Fruit fly (Drosophila melanogaster): ENCODE measurements around the gene Nmdmc.

The Nmdmc gene

DNA sequence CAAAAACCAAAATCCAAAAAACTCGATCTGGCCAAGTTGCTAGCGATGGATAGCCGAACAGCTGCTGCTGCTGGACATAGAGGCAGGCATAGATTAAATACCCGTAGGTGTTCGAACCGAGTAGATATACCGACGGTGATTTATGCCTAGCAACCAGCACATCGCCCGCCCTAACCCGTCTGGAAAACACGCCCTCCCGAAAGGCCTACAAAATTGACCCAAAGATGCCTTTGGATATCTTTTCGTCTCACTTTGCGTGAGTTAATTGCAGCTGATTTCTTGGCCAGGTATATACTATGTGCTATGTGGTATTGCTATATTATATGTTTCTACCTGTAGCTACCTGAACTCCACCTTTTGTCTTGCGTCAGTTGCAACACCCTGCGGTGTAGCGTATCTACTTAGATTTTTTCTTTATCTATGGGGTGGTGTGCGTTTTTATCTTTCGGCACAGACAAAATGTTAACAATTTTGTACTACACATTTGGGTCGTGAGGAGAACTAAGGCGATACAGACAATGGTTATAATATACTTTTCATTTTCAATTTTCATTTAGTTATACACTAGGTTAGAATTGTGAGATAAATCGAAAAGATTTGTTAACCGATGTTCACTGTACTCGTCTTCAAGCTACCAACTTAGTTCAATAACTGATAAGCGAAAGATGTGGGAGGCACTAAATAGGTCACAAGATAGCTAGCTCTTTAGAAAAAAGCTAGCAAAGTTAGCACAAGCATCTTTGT is 20.2 kb downstream of the Nmdmc start (continued):
- TF ChIP-seq rib (GFP tag; IDR thresholded peaks at IDR 0.05), result no peak
- no peak for TF ChIP-seq CG13624 (GFP tag; optimal IDR thresholded peaks at IDR 0.05)
- TF ChIP-seq CG8924 (tag; optimal IDR thresholded peaks at IDR 0.05), result peak; percentile 11
- no peak for TF ChIP-seq CG14441 (GFP tag; IDR thresholded peaks at IDR 0.05)
- TF ChIP-seq CG3838 (GFP tag; optimal IDR thresholded peaks at IDR 0.05), result no peak
- no peak for TF ChIP-seq h (optimal IDR thresholded peaks at IDR 0.05)
- TF ChIP-seq ash1 (GFP tag; optimal IDR thresholded peaks at IDR 0.05), result no peak
- TF ChIP-seq CG32532 (GFP tag; IDR thresholded peaks at IDR 0.05), result no peak
- peak; percentile 50 for TF ChIP-seq grau (tag; optimal IDR thresholded peaks at IDR 0.05)
- no peak for TF ChIP-seq unc-4 (GFP tag; IDR thresholded peaks at IDR 0.05; ENCODE audit: partially characterized antibody)
- 0 out of 4 replicates have a peak, but pooled peaks have one; percentile 12 for TF ChIP-seq Dll (GFP tag; IDR thresholded peaks at IDR 0.05; ENCODE audit: partially characterized antibody)
- no peak for TF ChIP-seq TFAM (GFP tag; optimal IDR thresholded peaks at IDR 0.05)
- no peak for TF ChIP-seq CG10366 (GFP tag; IDR thresholded peaks at IDR 0.05)
- TF ChIP-seq dan (GFP tag; IDR thresholded peaks at IDR 0.05), result no peak
- TF ChIP-seq Hr78 (GFP tag; optimal IDR thresholded peaks at IDR 0.05), result no peak
- TF ChIP-seq Kr (GFP tag; optimal IDR thresholded peaks at IDR 0.05), result peak; percentile 37
- TF ChIP-seq CG5245 (GFP tag; optimal IDR thresholded peaks at IDR 0.05), result no peak
- no peak for TF ChIP-seq CG1529 (GFP tag; optimal IDR thresholded peaks at IDR 0.05)
- no peak for TF ChIP-seq Mes4 (GFP tag; optimal IDR thresholded peaks at IDR 0.05)
- no peak for TF ChIP-seq CG3995 (GFP tag; optimal IDR thresholded peaks at IDR 0.05)
- TF ChIP-seq Rfx (GFP tag; IDR thresholded peaks at IDR 0.05), result no peak
- no peak for TF ChIP-seq pnt (GFP tag; optimal IDR thresholded peaks at IDR 0.05)
- TF ChIP-seq stwl (tag; optimal IDR thresholded peaks at IDR 0.05), result no peak
- no peak for TF ChIP-seq ind (GFP tag; optimal IDR thresholded peaks at IDR 0.05)
- no peak for TF ChIP-seq CG10267 (tag; optimal IDR thresholded peaks at IDR 0.05)
- TF ChIP-seq CG4424 (GFP tag; optimal IDR thresholded peaks at IDR 0.05), result no peak
- TF ChIP-seq CHES-1-like (GFP tag; optimal IDR thresholded peaks at IDR 0.05), result no peak
- no peak for TF ChIP-seq odd (GFP tag; optimal IDR thresholded peaks at IDR 0.05)
- TF ChIP-seq CG8478 (optimal IDR thresholded peaks at IDR 0.05), result no peak
- TF ChIP-seq da (GFP tag; optimal IDR thresholded peaks at IDR 0.05), result no peak
- TF ChIP-seq CG4282 (GFP tag; optimal IDR thresholded peaks at IDR 0.05), result no peak
- TF ChIP-seq CG31388 (GFP tag; optimal IDR thresholded peaks at IDR 0.05), result no peak
- TF ChIP-seq Max (GFP tag; optimal IDR thresholded peaks at IDR 0.05), result no peak
- no peak for TF ChIP-seq CG17802 (tag; optimal IDR thresholded peaks at IDR 0.05)
- no peak for TF ChIP-seq MBD-R2 (GFP tag; IDR thresholded peaks at IDR 0.05)
- no peak for TF ChIP-seq MESR4 (GFP tag; optimal IDR thresholded peaks at IDR 0.05)
- TF ChIP-seq CG10654 (GFP tag; optimal IDR thresholded peaks at IDR 0.05), result no peak
- TF ChIP-seq Abd-B (GFP tag; optimal IDR thresholded peaks at IDR 0.05), result no peak
- TF ChIP-seq onecut (GFP tag; IDR thresholded peaks at IDR 0.05), result no peak
- TF ChIP-seq ATbp (GFP tag; optimal IDR thresholded peaks at IDR 0.05), result no peak
- peak; percentile 64; the same call in 1 of the 3 replicates for TF ChIP-seq CG2199 (GFP tag; IDR thresholded peaks at IDR 0.05)
- peak; percentile 59 for TF ChIP-seq cad (GFP tag; optimal IDR thresholded peaks at IDR 0.05)
- no peak for TF ChIP-seq CG18599 (GFP tag; optimal IDR thresholded peaks at IDR 0.05)
- peak; percentile 98 for TF ChIP-seq CG15479 (GFP tag; optimal IDR thresholded peaks at IDR 0.05)
- no peak for TF ChIP-seq Hmr (GFP tag; optimal IDR thresholded peaks at IDR 0.05)
- no peak for TF ChIP-seq stc (GFP tag; IDR thresholded peaks at IDR 0.05)
- TF ChIP-seq gem (tag; optimal IDR thresholded peaks at IDR 0.05), result no peak
- no peak for TF ChIP-seq CG6272 (GFP tag; IDR thresholded peaks at IDR 0.05)

Data from whole organism, embryonic.